Worm (Caenorhabditis elegans) whole organism, mixed stage, embryonic: Measurements from ENCODE around the gene hbl-1.

Source experiments
- bed-3 ChIP-seq: fragments of 200-800 bp; sonication (Bioruptor generic); optimal IDR thresholded peaks from 3 replicates; lab custom pipeline; 2018; ENCODE audit warnings: mild to moderate bottlenecking, missing genetic modification characterization, moderate library complexity, missing compliant biosample characterization
- ceh-83 ChIP-seq: fragments of 200-800 bp; sonication (Bioruptor generic); optimal IDR thresholded peaks from 2 replicates; lab custom pipeline; 2018; ENCODE audit warnings: mild to moderate bottlenecking, missing genetic modification characterization, missing compliant biosample characterization
- ces-1 ChIP-seq: fragments of 150-350 bp; optimal IDR thresholded peaks from 2 replicates; lab custom pipeline; 2014; ENCODE audit warnings: missing biosample characterization, missing genetic modification reagents, missing genetic modification characterization
- elt-3 ChIP-seq: fragments of 150-350 bp; optimal IDR thresholded peaks from 2 replicates; lab custom pipeline; 2014; ENCODE audit warnings: missing biosample characterization, missing genetic modification characterization
- lin-13 ChIP-seq: fragments of 150-350 bp; optimal IDR thresholded peaks from 2 replicates; lab custom pipeline; 2014; ENCODE audit warnings: missing biosample characterization, missing genetic modification characterization
- lsy-2 ChIP-seq: fragments of 150-350 bp; optimal IDR thresholded peaks from 2 replicates; lab custom pipeline; 2014; ENCODE audit warnings: missing biosample characterization, missing genetic modification characterization
- mep-1 ChIP-seq: fragments of 150-350 bp; optimal IDR thresholded peaks from 2 replicates; lab custom pipeline; 2017; ENCODE audit warnings: missing biosample characterization, missing genetic modification reagents, missing genetic modification characterization, inconsistent platforms
- nhr-12 ChIP-seq: fragments of 150-350 bp; optimal IDR thresholded peaks from 2 replicates; lab custom pipeline; 2014; ENCODE audit warnings: missing biosample characterization, missing genetic modification characterization
- snpc-4 ChIP-seq: fragments of 150-350 bp; optimal IDR thresholded peaks from 2 replicates; lab custom pipeline; 2014; ENCODE audit warnings: missing biosample characterization, missing genetic modification characterization
- sptf-1 ChIP-seq: sonication (generic microtip); optimal IDR thresholded peaks from 2 replicates; lab custom pipeline; 2017; ENCODE audit warnings: mild to moderate bottlenecking, missing genetic modification characterization, moderate library complexity, missing compliant biosample characterization
- unc-39 ChIP-seq: fragments of 150-350 bp; optimal IDR thresholded peaks from 2 replicates; lab custom pipeline; 2014; ENCODE audit warnings: missing biosample characterization, missing genetic modification characterization
- unc-62 ChIP-seq: fragments of 150-350 bp; optimal IDR thresholded peaks from 2 replicates; lab custom pipeline; 2014; ENCODE audit warnings: missing biosample characterization, missing genetic modification reagents, missing genetic modification characterization
- ztf-11 ChIP-seq: fragments of 150-350 bp; optimal IDR thresholded peaks from 2 replicates; lab custom pipeline; 2014; ENCODE audit warnings: missing biosample characterization, missing genetic modification characterization

DNA sequence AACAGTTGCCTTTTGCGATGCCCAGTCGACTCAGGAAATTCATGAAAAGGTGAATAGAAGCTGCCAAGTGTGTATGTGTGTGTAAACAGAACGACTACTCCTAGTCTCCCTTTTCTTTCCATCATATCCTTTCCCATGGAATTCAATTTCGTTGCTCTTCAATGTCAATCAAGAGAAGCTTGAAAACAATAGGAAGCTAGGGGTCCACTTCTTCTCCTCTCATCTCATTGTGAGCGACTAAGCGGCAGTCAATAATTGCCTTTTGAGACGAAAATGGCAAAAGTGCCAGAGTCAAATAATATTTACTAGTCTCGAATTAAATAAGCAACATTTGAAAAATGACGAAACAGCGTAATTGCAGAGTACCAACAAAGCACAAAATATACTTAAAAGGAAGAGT, 47.7 kb downstream of the hbl-1 start:
- TF ChIP-seq nhr-12 (tag; lab: Kevin White, UChicago) (no peak), elt-3 (tag; lab: Kevin White, UChicago) (no peak), bed-3 (GFP tag; lab: Kevin White, UChicago) (no peak), unc-62 (no peak), unc-39 (tag; lab: Kevin White, UChicago) (no peak), mep-1 (tag; lab: Kevin White, UChicago) (no peak), ceh-83 (GFP tag; lab: Kevin White, UChicago) (no peak), ztf-11 (tag; lab: Kevin White, UChicago) (no peak), lsy-2 (tag; lab: Kevin White, UChicago) (no peak), snpc-4 (tag; lab: Kevin White, UChicago) (no peak), lin-13 (tag; lab: Kevin White, UChicago) (no peak), sptf-1 (no peak), ces-1 (GFP tag; lab: Kevin White, UChicago) (peak; percentile 90)
